Worm (Caenorhabditis elegans): Measurements from ENCODE around the gene F46G10.2.

F46G10.2 gene

ce11 chrX:13331386-13331785 lies 8.6 kb downstream of the F46G10.2 start, which contains the start of gene sir-2.3:
sir-2.3 (plus strand) TSS chrX:13331686.
- no peak for TF ChIP-seq lin-1 (GFP tag; IDR thresholded peaks at IDR 0.05)
- peak; percentile 40 for TF ChIP-seq aha-1 (tag)
- no peak for TF ChIP-seq ceh-44 (GFP tag; IDR thresholded peaks at IDR 0.05)

ce11 chrX:13333835-13334234 lies 11.1 kb downstream of the F46G10.2 start, which contains the start of gene F46G10.4:
F46G10.4 (plus strand) TSS chrX:13334046.
- peak; percentile 61 for TF ChIP-seq nhr-77 (tag; optimal IDR thresholded peaks at IDR 0.05)
- no peak for TF ChIP-seq nhr-10 (tag; optimal IDR thresholded peaks at IDR 0.05)
- TF ChIP-seq mxl-2 (GFP tag; conservative IDR thresholded peaks at IDR 0.05) = no peak
- TF ChIP-seq daf-16 (GFP tag; optimal IDR thresholded peaks at IDR 0.05) = no peak
- TF ChIP-seq daf-16 (tag; optimal IDR thresholded peaks at IDR 0.05) = peak; percentile 81
- TF ChIP-seq Y105C5A.15 (GFP tag; IDR thresholded peaks at IDR 0.05) = no peak
- peak; percentile 79 for TF ChIP-seq hlh-11 (tag; optimal IDR thresholded peaks at IDR 0.05)
- TF ChIP-seq php-3 (GFP tag; IDR thresholded peaks at IDR 0.05) = 0 out of 2 replicates have a peak, but pooled peaks have one; percentile 23
- peak; percentile 3 for TF ChIP-seq hlh-30 (tag; optimal IDR thresholded peaks at IDR 0.05; ENCODE audit: insufficient read depth)
- TF ChIP-seq tra-1 (GFP tag; IDR thresholded peaks at IDR 0.05) = 0 out of 2 replicates have a peak, but pooled peaks have one; percentile 29
- peak; percentile 79 for TF ChIP-seq dmd-6 (GFP tag; IDR thresholded peaks at IDR 0.05)
- no peak for TF ChIP-seq egl-43 (GFP tag; IDR thresholded peaks at IDR 0.05)
- TF ChIP-seq mdt-29 (GFP tag; IDR thresholded peaks at IDR 0.05) = no peak
- peak in 1 of 2 experiments; percentile 41 for TF ChIP-seq mdl-1 (tag; optimal IDR thresholded peaks at IDR 0.05)
- TF ChIP-seq nhr-25 (tag; optimal IDR thresholded peaks at IDR 0.05; ENCODE audit: borderline replicate concordance, insufficient read depth) = no peak
- peak; percentile 90 for TF ChIP-seq pqm-1 (tag; optimal IDR thresholded peaks at IDR 0.05)
- TF ChIP-seq dmd-9 (GFP tag; IDR thresholded peaks at IDR 0.05) = no peak
- peak; percentile 50 for TF ChIP-seq dve-1 (tag; optimal IDR thresholded peaks at IDR 0.05; ENCODE audit: insufficient read depth)
- no peak for TF ChIP-seq snpc-1.2 (GFP tag; IDR thresholded peaks at IDR 0.05)
- no peak for TF ChIP-seq ctbp-1 (GFP tag; IDR thresholded peaks at IDR 0.05)
- peak; percentile 55 for TF ChIP-seq nhr-28 (tag; optimal IDR thresholded peaks at IDR 0.05)
- peak; percentile 8 for TF ChIP-seq mxl-3 (GFP tag; optimal IDR thresholded peaks at IDR 0.05)

ce11 chrX:13337000-13337399 lies 14.2 kb downstream of the F46G10.2 start:
- TF ChIP-seq arid-1 (GFP tag; conservative IDR thresholded peaks at IDR 0.05) (no peak), hlh-11 (tag; optimal IDR thresholded peaks at IDR 0.05) (peak; percentile 9), mdl-1 (tag; optimal IDR thresholded peaks at IDR 0.05) (peak in 1 of 2 experiments; percentile 41), mes-2 (tag; optimal IDR thresholded peaks at IDR 0.05; ENCODE audit: poor library complexity, severe bottlenecking) (no peak), rbr-2 (tag; optimal IDR thresholded peaks at IDR 0.05) (no peak), hlh-30 (tag; optimal IDR thresholded peaks at IDR 0.05; ENCODE audit: insufficient read depth) (peak; percentile 65)

ce11 chrX:13337728-13338127 lies 15.0 kb downstream of the F46G10.2 start, which contains the start of gene ptr-24:
ptr-24 (plus strand) TSS chrX:13338028.
- TF ChIP-seq pqm-1 (tag; optimal IDR thresholded peaks at IDR 0.05) = no peak
- TF ChIP-seq egl-43 (GFP tag; IDR thresholded peaks at IDR 0.05) = no peak
- peak in 1 of 2 experiments; percentile 83 for TF ChIP-seq unc-62 (GFP tag; optimal IDR thresholded peaks at IDR 0.05 in 1 of 2)
- TF ChIP-seq unc-62 (tag; optimal IDR thresholded peaks at IDR 0.05) = no peak
- no peak for TF ChIP-seq zip-2 (tag; optimal IDR thresholded peaks at IDR 0.05)
- TF ChIP-seq daf-19 (GFP tag; conservative IDR thresholded peaks at IDR 0.05) = no peak
- TF ChIP-seq F10B5.3 (tag; optimal IDR thresholded peaks at IDR 0.05) = no peak
- TF ChIP-seq mep-1 (tag; optimal IDR thresholded peaks at IDR 0.05) = no peak
- TF ChIP-seq madf-5 (GFP tag; IDR thresholded peaks at IDR 0.05) = no peak
